Worm (Caenorhabditis elegans) whole organism, L3 larva: Measurements from ENCODE around the gene T26C5.5.

ENCODE experiments used
- aly-2 ChIP-seq: fragments of 150-350 bp; optimal IDR thresholded peaks from 2 replicates; lab custom pipeline; 2014; ENCODE audit warnings: missing biosample characterization, missing genetic modification characterization
- ceh-9 ChIP-seq: sonication (generic microtip); optimal IDR thresholded peaks from 2 replicates; lab custom pipeline; 2018; ENCODE audit warnings: missing biosample characterization, missing genetic modification characterization
- fkh-10 ChIP-seq: sonication (generic microtip); optimal IDR thresholded peaks from 2 replicates; lab custom pipeline; 2017; ENCODE audit warnings: missing biosample characterization, missing genetic modification reagents, missing genetic modification characterization
- mml-1 ChIP-seq: fragments of 150-350 bp; sonication (generic microtip); optimal IDR thresholded peaks from 3 replicates; lab custom pipeline; 2014; ENCODE audit warnings: missing biosample characterization, missing genetic modification characterization
- snpc-4 ChIP-seq: fragments of 150-350 bp; optimal IDR thresholded peaks from 2 replicates; lab custom pipeline; 2014; ENCODE audit warnings: missing biosample characterization, missing genetic modification characterization
- zag-1 ChIP-seq: fragments of 150-350 bp; optimal IDR thresholded peaks from 2 replicates; lab custom pipeline; 2014; ENCODE audit warnings: missing biosample characterization, missing genetic modification characterization

ce11 chrII:9283668-9284357 lies 37.3 kb upstream of the T26C5.5 start:
- TF ChIP-seq zag-1 (tag; lab: Kevin White, UChicago) (no peak), mml-1 (tag; lab: Kevin White, UChicago) (peak; percentile 29), ceh-9 (no peak), fkh-10 (GFP tag; lab: Kevin White, UChicago) (no peak), snpc-4 (tag; lab: Kevin White, UChicago) (no peak), aly-2 (tag; lab: Kevin White, UChicago) (no peak)
